Fruit fly (Drosophila melanogaster) whole organism, prepupa: Measurements from ENCODE around the gene PGAP2.

Source experiments
- CG10631 ChIP-seq: fragments of 200-800 bp; sonication (Bioruptor generic); optimal IDR thresholded peaks from 2 replicates; lab custom pipeline; 2016; ENCODE audit warnings: missing biosample characterization, missing genetic modification characterization
- CG10669 ChIP-seq: fragments of 200-800 bp; sonication (Bioruptor generic); optimal IDR thresholded peaks from 3 replicates; lab custom pipeline; 2018; ENCODE audit warnings: missing biosample characterization, mild to moderate bottlenecking, missing genetic modification characterization, moderate library complexity
- CG11294 ChIP-seq: fragments of 200-800 bp; sonication (Bioruptor generic); IDR thresholded peaks from 2 replicates; pipeline ENCODE4 v1.3.6; 2022; ENCODE audit warnings: missing biosample characterization, missing genetic modification characterization
- CG11762 ChIP-seq: fragments of 200-800 bp; sonication (Bioruptor generic); optimal IDR thresholded peaks from 3 replicates; lab custom pipeline; 2016; ENCODE audit warnings: missing biosample characterization, missing genetic modification characterization; ENCODE audit not compliant: insufficient read depth
- CG15336 ChIP-seq: fragments of 200-800 bp; sonication (Bioruptor generic); IDR thresholded peaks from 2 replicates; pipeline ENCODE4 v1.3.6; 2022; ENCODE audit warnings: missing biosample characterization, missing genetic modification characterization
- CG1621 ChIP-seq: fragments of 200-800 bp; sonication (Bioruptor generic); optimal IDR thresholded peaks from 3 replicates; lab custom pipeline; 2018; ENCODE audit warnings: missing biosample characterization, mild to moderate bottlenecking, missing genetic modification characterization
- CG16779 ChIP-seq: fragments of 200-800 bp; sonication (Bioruptor generic); optimal IDR thresholded peaks from 3 replicates; lab custom pipeline; 2017; ENCODE audit warnings: missing biosample characterization, mild to moderate bottlenecking, missing genetic modification characterization
- CG3032 ChIP-seq: fragments of 200-800 bp; optimal IDR thresholded peaks from 2 replicates; lab custom pipeline; 2019; ENCODE audit warnings: missing biosample characterization, mild to moderate bottlenecking, missing genetic modification characterization, moderate library complexity
- CG32006 ChIP-seq: fragments of 200-800 bp; sonication (Bioruptor generic); optimal IDR thresholded peaks from 3 replicates; lab custom pipeline; 2017; ENCODE audit warnings: missing biosample characterization, mild to moderate bottlenecking, missing genetic modification characterization
- CG3919 ChIP-seq: fragments of 200-800 bp; sonication (Bioruptor generic); optimal IDR thresholded peaks from 3 replicates; lab custom pipeline; 2016; ENCODE audit warnings: missing biosample characterization, missing genetic modification characterization
- CG4318 ChIP-seq: fragments of 200-800 bp; sonication (Bioruptor generic); optimal IDR thresholded peaks from 3 replicates; lab custom pipeline; 2017; ENCODE audit warnings: missing biosample characterization, mild to moderate bottlenecking, missing genetic modification characterization
- CG6163 ChIP-seq: fragments of 200-800 bp; sonication (Bioruptor generic); IDR thresholded peaks from 3 replicates; pipeline ENCODE4 v1.3.6; 2022; ENCODE audit warnings: missing biosample characterization, missing genetic modification characterization
- CG6792 ChIP-seq: fragments of 200-800 bp; sonication (Bioruptor generic); optimal IDR thresholded peaks from 3 replicates; lab custom pipeline; 2016; ENCODE audit warnings: missing biosample characterization, missing genetic modification characterization
- CG6808 ChIP-seq: fragments of 200-800 bp; sonication (Bioruptor generic); optimal IDR thresholded peaks from 3 replicates; lab custom pipeline; 2017; ENCODE audit warnings: missing biosample characterization, missing genetic modification characterization, mild to moderate bottlenecking, moderate library complexity, missing genetic modification reagents
- CG6854 ChIP-seq: fragments of 200-800 bp; sonication (Bioruptor generic); optimal IDR thresholded peaks from 2 replicates; lab custom pipeline; 2017; ENCODE audit warnings: missing biosample characterization, mild to moderate bottlenecking, missing genetic modification characterization
- CG7368 ChIP-seq: fragments of 200-800 bp; sonication (Bioruptor generic); optimal IDR thresholded peaks from 3 replicates; lab custom pipeline; 2016; ENCODE audit warnings: missing biosample characterization, missing genetic modification characterization
- CG8119 ChIP-seq: fragments of 200-800 bp; sonication (Bioruptor generic); IDR thresholded peaks from 3 replicates; pipeline ENCODE4 v1.3.6; 2022; ENCODE audit warnings: missing biosample characterization, missing genetic modification characterization
- CG8319 ChIP-seq: fragments of 200-800 bp; sonication (Bioruptor generic); optimal IDR thresholded peaks from 3 replicates; lab custom pipeline; 2016; ENCODE audit warnings: missing biosample characterization, missing genetic modification characterization
- CG8632 ChIP-seq: fragments of 200-800 bp; sonication (Bioruptor generic); optimal IDR thresholded peaks from 3 replicates; lab custom pipeline; 2016; ENCODE audit warnings: missing biosample characterization, missing genetic modification characterization
- Eip75B ChIP-seq: fragments of 200-800 bp; sonication (Bioruptor generic); optimal IDR thresholded peaks from 3 replicates; lab custom pipeline; 2016; ENCODE audit warnings: missing biosample characterization, missing genetic modification characterization
- Eip78C ChIP-seq: fragments of 200-800 bp; sonication (Bioruptor generic); peaks from one replicate; lab custom pipeline; 2016; ENCODE audit warnings: missing biosample characterization, missing genetic modification characterization
- Eip93F ChIP-seq: fragments of 200-800 bp; sonication (Bioruptor generic); optimal IDR thresholded peaks from 2 replicates; lab custom pipeline; 2016; ENCODE audit warnings: missing biosample characterization, mild to moderate bottlenecking, missing genetic modification characterization
- Ets21C ChIP-seq: fragments of 200-800 bp; sonication (Bioruptor generic); optimal IDR thresholded peaks from 3 replicates; lab custom pipeline; 2016; ENCODE audit warnings: missing biosample characterization, missing genetic modification characterization
- Ets96B ChIP-seq: fragments of 200-800 bp; optimal IDR thresholded peaks from 2 replicates; lab custom pipeline; 2019; ENCODE audit warnings: missing biosample characterization, mild to moderate bottlenecking, missing genetic modification characterization, moderate library complexity
- Gug ChIP-seq: fragments of 200-800 bp; sonication (Bioruptor generic); IDR thresholded peaks from 2 replicates; pipeline ENCODE4 v1.3.6; 2022; ENCODE audit warnings: missing biosample characterization, missing genetic modification characterization
- Hr38 ChIP-seq: sonication (Bioruptor generic); optimal IDR thresholded peaks from 2 replicates; lab custom pipeline; 2016; ENCODE audit warnings: missing biosample characterization, missing genetic modification characterization
- Hr4 ChIP-seq: fragments of 200-800 bp; sonication (Bioruptor generic); optimal IDR thresholded peaks from 3 replicates; lab custom pipeline; 2016; ENCODE audit warnings: missing biosample characterization, missing genetic modification characterization
- Lpt ChIP-seq: fragments of 200-800 bp; sonication (Bioruptor generic); optimal IDR thresholded peaks from 3 replicates; lab custom pipeline; 2016; ENCODE audit warnings: missing biosample characterization, missing genetic modification characterization
- Met ChIP-seq: fragments of 200-800 bp; sonication (Bioruptor generic); optimal IDR thresholded peaks from 3 replicates; lab custom pipeline; 2016; ENCODE audit warnings: missing biosample characterization, missing genetic modification characterization
- Smox ChIP-seq: fragments of 200-800 bp; sonication (Bioruptor generic); optimal IDR thresholded peaks from 3 replicates; lab custom pipeline; 2016; ENCODE audit warnings: missing biosample characterization, missing genetic modification characterization
- Sox14 ChIP-seq: fragments of 200-800 bp; sonication (Bioruptor generic); optimal IDR thresholded peaks from 3 replicates; lab custom pipeline; 2016; ENCODE audit warnings: missing biosample characterization, missing genetic modification characterization
- achi ChIP-seq: fragments of 200-800 bp; sonication (Bioruptor generic); optimal IDR thresholded peaks from 3 replicates; lab custom pipeline; 2016; ENCODE audit warnings: missing biosample characterization, missing genetic modification characterization
- acj6 ChIP-seq: fragments of 200-800 bp; sonication (Bioruptor generic); optimal IDR thresholded peaks from 3 replicates; lab custom pipeline; 2016; ENCODE audit warnings: missing biosample characterization, missing genetic modification characterization
- dac ChIP-seq: fragments of 200-800 bp; sonication (Bioruptor generic); optimal IDR thresholded peaks from 2 replicates; lab custom pipeline; 2017; ENCODE audit warnings: missing biosample characterization, mild to moderate bottlenecking, missing genetic modification characterization
- eg ChIP-seq: fragments of 200-800 bp; sonication (Bioruptor generic); IDR thresholded peaks from 3 replicates; pipeline ENCODE4 v1.3.6; 2022; ENCODE audit warnings: missing biosample characterization, missing genetic modification characterization
- fd59A ChIP-seq: fragments of 200-800 bp; sonication (Bioruptor generic); optimal IDR thresholded peaks from 2 replicates; lab custom pipeline; 2017; ENCODE audit warnings: missing biosample characterization, mild to moderate bottlenecking, missing genetic modification characterization, missing genetic modification reagents
- fd85E ChIP-seq: fragments of 200-800 bp; sonication (Bioruptor generic); optimal IDR thresholded peaks from 3 replicates; lab custom pipeline; 2016; ENCODE audit warnings: missing biosample characterization, missing genetic modification characterization
- net ChIP-seq: fragments of 200-800 bp; sonication (Bioruptor generic); optimal IDR thresholded peaks from 3 replicates; lab custom pipeline; 2016; ENCODE audit warnings: missing biosample characterization, missing genetic modification characterization
- pdm3 ChIP-seq: fragments of 200-800 bp; sonication (Bioruptor generic); optimal IDR thresholded peaks from 3 replicates; lab custom pipeline; 2016; ENCODE audit warnings: missing biosample characterization, missing genetic modification characterization
- salr ChIP-seq, 2 experiments: fragments of 200-800 bp; sonication (Bioruptor generic); optimal IDR thresholded peaks; 3 replicates each; lab custom pipeline; 2016 to 2018; ENCODE audit warnings: missing biosample characterization in 2 of 2, missing genetic modification characterization in 2 of 2, mild to moderate bottlenecking in 1 of 2
- spab ChIP-seq: fragments of 200-800 bp; sonication (Bioruptor generic); optimal IDR thresholded peaks from 2 replicates; lab custom pipeline; 2017; ENCODE audit warnings: missing biosample characterization, mild to moderate bottlenecking, missing genetic modification characterization, missing genetic modification reagents
- ss ChIP-seq, 2 experiments: fragments of 200-800 bp; sonication (Bioruptor generic); optimal IDR thresholded peaks; 2 replicates in 1 of 2; 3 replicates in 1 of 2; lab custom pipeline; 2017 to 2018; ENCODE audit warnings: mild to moderate bottlenecking in 2 of 2, missing biosample characterization in 2 of 2, missing genetic modification characterization in 2 of 2, moderate library complexity in 1 of 2
- svp ChIP-seq: fragments of 200-800 bp; sonication (Bioruptor generic); peaks from one replicate; lab custom pipeline; 2016; ENCODE audit warnings: missing biosample characterization, missing genetic modification characterization
- topi ChIP-seq: fragments of 200-800 bp; sonication (Bioruptor generic); optimal IDR thresholded peaks from 3 replicates; lab custom pipeline; 2016; ENCODE audit warnings: missing biosample characterization, missing genetic modification characterization

The PGAP2 gene

dm6 chr2L:845341-846004, 26.2 kb upstream of the PGAP2 start (continued):
- TF ChIP-seq CG8319 (GFP tag; lab: Kevin White, UChicago), result peak; percentile 40
- peak; percentile 65 for TF ChIP-seq dac (GFP tag; lab: Kevin White, UChicago)
- peak; percentile 81 for TF ChIP-seq Met (GFP tag; lab: Kevin White, UChicago)
- TF ChIP-seq Sox14 (GFP tag; lab: Kevin White, UChicago), result peak; percentile 73
- peak; percentile 80 for TF ChIP-seq CG4318 (GFP tag; lab: Kevin White, UChicago)
- peak; percentile 44 to 67 for TF ChIP-seq salr (GFP tag; optimal IDR thresholded peaks at IDR 0.05; lab: Kevin White, UChicago)
- peak; percentile 85 for TF ChIP-seq CG3919 (GFP tag; lab: Kevin White, UChicago)
- peak; percentile 50 for TF ChIP-seq CG3032 (tag; lab: Kevin White, UChicago)
- TF ChIP-seq Hr38, result no peak
- peak; percentile 75 for TF ChIP-seq acj6 (GFP tag; lab: Kevin White, UChicago)
- peak; percentile 45 for TF ChIP-seq CG16779 (tag; lab: Kevin White, UChicago)
- TF ChIP-seq Eip93F (GFP tag; lab: Kevin White, UChicago), result peak; percentile 2
- TF ChIP-seq CG8632, result peak; percentile 52
- TF ChIP-seq CG11294 (GFP tag; lab: Robert Waterston, UW), result peak; percentile 74
- TF ChIP-seq Hr4 (GFP tag; lab: Kevin White, UChicago), result peak; percentile 91
- peak; percentile 90 for TF ChIP-seq CG15336
- TF ChIP-seq CG7368 (GFP tag; lab: Kevin White, UChicago), result peak; percentile 78
- TF ChIP-seq Ets21C (GFP tag; lab: Kevin White, UChicago), result peak; percentile 55
- TF ChIP-seq CG6792 (GFP tag; lab: Kevin White, UChicago), result peak; percentile 70

- TF ChIP-seq CG6808, result peak; percentile 34
- peak; percentile 18 for TF ChIP-seq CG7368 (GFP tag; lab: Kevin White, UChicago)
- TF ChIP-seq CG1621 (tag; lab: Kevin White, UChicago), result peak; percentile 45
- TF ChIP-seq dac (GFP tag; lab: Kevin White, UChicago), result peak; percentile 11
- peak; percentile 43 for TF ChIP-seq Hr4 (GFP tag; lab: Kevin White, UChicago)
- TF ChIP-seq CG32006 (GFP tag; lab: Kevin White, UChicago), result peak; percentile 62
- TF ChIP-seq svp (GFP tag; lab: Kevin White, UChicago), result peak; percentile 41
- TF ChIP-seq pdm3 (GFP tag; lab: Kevin White, UChicago), result peak; percentile 22
- peak; percentile 23 for TF ChIP-seq Eip75B
- peak; percentile 80 for TF ChIP-seq CG6163
- TF ChIP-seq Ets96B (tag; lab: Kevin White, UChicago), result peak; percentile 50
- peak; percentile 41 for TF ChIP-seq CG10631
- TF ChIP-seq CG8319 (GFP tag; lab: Kevin White, UChicago), result no peak
- TF ChIP-seq Sox14 (GFP tag; lab: Kevin White, UChicago), result peak; percentile 33
- peak; percentile 18 for TF ChIP-seq acj6 (GFP tag; lab: Kevin White, UChicago)
- peak; percentile 28 for TF ChIP-seq CG3032 (tag; lab: Kevin White, UChicago)
- peak; percentile 38 for TF ChIP-seq Gug (GFP tag; lab: Robert Waterston, UW)
- no peak for TF ChIP-seq Smox (GFP tag; lab: Kevin White, UChicago)
- peak; percentile 36 for TF ChIP-seq net (GFP tag; lab: Kevin White, UChicago)
- peak; percentile 16 for TF ChIP-seq CG6854 (GFP tag; lab: Kevin White, UChicago)
- no peak for TF ChIP-seq CG4318 (GFP tag; lab: Kevin White, UChicago)
- no peak for TF ChIP-seq Lpt (GFP tag; lab: Kevin White, UChicago)
- peak in 1 of 2 experiments; percentile 19 for TF ChIP-seq salr (GFP tag; optimal IDR thresholded peaks at IDR 0.05; lab: Kevin White, UChicago)
- TF ChIP-seq fd85E (GFP tag; lab: Kevin White, UChicago), result no peak
- TF ChIP-seq eg (GFP tag; lab: Robert Waterston, UW), result peak; percentile 74
- peak; percentile 53 for TF ChIP-seq CG10669 (GFP tag; lab: Kevin White, UChicago)
- peak; percentile 76 for TF ChIP-seq Eip78C
- TF ChIP-seq CG8632, result no peak
- TF ChIP-seq Ets21C (GFP tag; lab: Kevin White, UChicago), result no peak
- no peak for TF ChIP-seq ss (GFP tag; optimal IDR thresholded peaks at IDR 0.05; lab: Kevin White, UChicago)
- no peak for TF ChIP-seq CG11762 (GFP tag; lab: Kevin White, UChicago)
- TF ChIP-seq Met (GFP tag; lab: Kevin White, UChicago), result no peak
- peak; percentile 23 for TF ChIP-seq fd59A (GFP tag; lab: Kevin White, UChicago)
- peak; percentile 28 for TF ChIP-seq CG3919 (GFP tag; lab: Kevin White, UChicago)
- TF ChIP-seq CG8119 (GFP tag; lab: Robert Waterston, UW), result peak; percentile 57; the same call in 2 of the 3 replicates
- peak; percentile 49 for TF ChIP-seq CG15336
- TF ChIP-seq achi (GFP tag; lab: Kevin White, UChicago), result peak; percentile 45
- TF ChIP-seq topi (GFP tag; lab: Kevin White, UChicago), result peak; percentile 17
- TF ChIP-seq spab, result peak; percentile 34
Observed at dm6 chr2L:843850-844791, 24.8 kb upstream of the PGAP2 start.
